Fruit fly (Drosophila melanogaster) whole organism, embryonic: ENCODE data around the gene Idi.

ENCODE experiments used
- Bgb ChIP-seq: fragments of 200-800 bp; sonication (Bioruptor generic); IDR thresholded peaks from 2 replicates; pipeline ENCODE4 v1.3.6; 2022; ENCODE audit warnings: missing biosample characterization, missing genetic modification characterization; ENCODE audit not compliant: partially characterized antibody
- CG11456 ChIP-seq: fragments of 200-800 bp; sonication (Bioruptor generic); IDR thresholded peaks from 3 replicates; pipeline ENCODE4 v1.3.6; 2022; ENCODE audit warnings: missing biosample characterization, missing genetic modification characterization
- CG14710 ChIP-seq: fragments of 200-800 bp; sonication (Bioruptor generic); optimal IDR thresholded peaks from 3 replicates; lab custom pipeline; 2019; ENCODE audit warnings: missing biosample characterization, mild to moderate bottlenecking, missing genetic modification characterization, moderate library complexity
- CG15073 ChIP-seq: fragments of 200-800 bp; sonication (Bioruptor generic); optimal IDR thresholded peaks from 2 replicates; lab custom pipeline; 2016; ENCODE audit warnings: missing biosample characterization, missing genetic modification characterization
- CG2129 ChIP-seq: fragments of 200-800 bp; sonication (Bioruptor generic); IDR thresholded peaks from 2 replicates; pipeline ENCODE4 v1.3.6; 2022; ENCODE audit warnings: missing biosample characterization, missing genetic modification characterization; ENCODE audit not compliant: partially characterized antibody
- CG2199 ChIP-seq: fragments of 200-800 bp; sonication (Bioruptor generic); IDR thresholded peaks from 3 replicates; pipeline ENCODE4 v1.3.6; 2022; ENCODE audit warnings: missing biosample characterization, missing genetic modification characterization
- CG2202 ChIP-seq: fragments of 200-800 bp; sonication (Bioruptor generic); optimal IDR thresholded peaks from 2 replicates; lab custom pipeline; 2018; ENCODE audit warnings: missing biosample characterization, mild to moderate bottlenecking, missing genetic modification characterization
- CG31224 ChIP-seq: fragments of 200-800 bp; sonication (Bioruptor generic); IDR thresholded peaks from 2 replicates; pipeline ENCODE4 v1.3.6; 2022; ENCODE audit warnings: missing biosample characterization, missing genetic modification characterization
- CG32532 ChIP-seq: fragments of 200-800 bp; sonication (Bioruptor generic); IDR thresholded peaks from 2 replicates; pipeline ENCODE4 v1.3.6; 2022; ENCODE audit warnings: missing biosample characterization, missing genetic modification characterization
- CG34376 ChIP-seq: fragments of 200-800 bp; sonication (Bioruptor generic); optimal IDR thresholded peaks from 2 replicates; lab custom pipeline; 2018; ENCODE audit warnings: missing biosample characterization, mild to moderate bottlenecking, missing genetic modification characterization
- CG4360 ChIP-seq: fragments of 200-800 bp; sonication (Bioruptor generic); IDR thresholded peaks from 2 replicates; pipeline ENCODE4 v1.3.6; 2022; ENCODE audit warnings: missing biosample characterization, missing genetic modification characterization
- CG4617 ChIP-seq: fragments of 200-800 bp; sonication (Bioruptor generic); optimal IDR thresholded peaks from 3 replicates; lab custom pipeline; 2016; ENCODE audit warnings: missing biosample characterization, missing genetic modification characterization, borderline replicate concordance
- CG4730 ChIP-seq: fragments of 200-800 bp; sonication (Bioruptor generic); IDR thresholded peaks from 2 replicates; pipeline ENCODE4 v1.3.6; 2022; ENCODE audit warnings: missing biosample characterization, missing genetic modification characterization
- CG5953 ChIP-seq: fragments of 200-800 bp; sonication (Bioruptor generic); IDR thresholded peaks from 2 replicates; pipeline ENCODE4 v1.3.6; 2022; ENCODE audit warnings: missing biosample characterization, missing genetic modification characterization
- CG6689 ChIP-seq: fragments of 200-800 bp; sonication (Bioruptor generic); IDR thresholded peaks from 2 replicates; pipeline ENCODE4 v1.3.6; 2022; ENCODE audit warnings: missing biosample characterization, missing genetic modification characterization
- CG7839 ChIP-seq: fragments of 200-800 bp; sonication (Bioruptor generic); optimal IDR thresholded peaks from 3 replicates; lab custom pipeline; 2018; ENCODE audit warnings: missing biosample characterization, mild to moderate bottlenecking, missing genetic modification characterization, moderate library complexity
- CHES-1-like ChIP-seq: fragments of 200-800 bp; sonication (Bioruptor generic); optimal IDR thresholded peaks from 2 replicates; lab custom pipeline; 2016; ENCODE audit warnings: missing biosample characterization, missing genetic modification characterization
- CkIIα-i1 ChIP-seq: fragments of 200-800 bp; sonication (Bioruptor generic); IDR thresholded peaks from 2 replicates; pipeline ENCODE4 v1.3.6; 2022; ENCODE audit warnings: missing biosample characterization, missing genetic modification characterization
- CoRest ChIP-seq: fragments of 200-800 bp; sonication (Bioruptor generic); optimal IDR thresholded peaks from 3 replicates; lab custom pipeline; 2018; ENCODE audit warnings: missing biosample characterization, mild to moderate bottlenecking, missing genetic modification characterization, moderate library complexity
- HLH3B ChIP-seq: fragments of 200-800 bp; sonication (Bioruptor generic); IDR thresholded peaks from 2 replicates; pipeline ENCODE4 v1.3.6; 2022; ENCODE audit warnings: missing biosample characterization, missing genetic modification characterization
- Hmr ChIP-seq: fragments of 200-800 bp; sonication (Bioruptor generic); optimal IDR thresholded peaks from 3 replicates; lab custom pipeline; 2017; ENCODE audit warnings: mild to moderate bottlenecking, missing biosample characterization, missing genetic modification reagents, missing genetic modification characterization
- Hr51 ChIP-seq, 2 experiments: fragments of 200-800 bp; sonication (Bioruptor generic); optimal IDR thresholded peaks; 2 replicates in 1 of 2; 3 replicates in 1 of 2; lab custom pipeline; 2016 to 2018; ENCODE audit warnings: missing biosample characterization in 2 of 2, missing genetic modification characterization in 2 of 2, mild to moderate bottlenecking in 1 of 2, moderate library complexity in 1 of 2
- Myb ChIP-seq: fragments of 200-800 bp; sonication (Bioruptor generic); optimal IDR thresholded peaks from 2 replicates; lab custom pipeline; 2016; ENCODE audit warnings: missing biosample characterization, missing genetic modification characterization
- NC2α ChIP-seq: fragments of 200-800 bp; sonication (Bioruptor generic); optimal IDR thresholded peaks from 2 replicates; lab custom pipeline; 2016; ENCODE audit warnings: missing biosample characterization, missing genetic modification characterization
- Pdp1 ChIP-seq, 2 experiments: fragments of 200-800 bp; sonication (Bioruptor generic); optimal IDR thresholded peaks; 3 replicates each; lab custom pipeline; 2016; ENCODE audit warnings: missing biosample characterization in 2 of 2, missing genetic modification characterization in 2 of 2, mild to moderate bottlenecking in 1 of 2, moderate library complexity in 1 of 2
- Rfx ChIP-seq: fragments of 200-800 bp; sonication (Bioruptor generic); IDR thresholded peaks from 2 replicates; pipeline ENCODE4 v1.3.6; 2022; ENCODE audit warnings: missing biosample characterization, missing genetic modification characterization
- Stat92E ChIP-seq, 3 experiments: fragments of >200 bp in 2 of 3; fragments of 200-800 bp in 1 of 3; sonication (Bioruptor generic) in 1 of 3; optimal IDR thresholded peaks; 2 replicates each; lab custom pipeline; 2017 to 2019; ENCODE audit warnings: missing biosample characterization in 3 of 3, missing genetic modification characterization in 3 of 3, mild to moderate bottlenecking in 1 of 3, moderate library complexity in 1 of 3
- Taf1 ChIP-seq: fragments of 200-800 bp; sonication (Bioruptor generic); IDR thresholded peaks from 2 replicates; pipeline ENCODE4 v1.3.6; 2022; ENCODE audit warnings: missing biosample characterization, missing genetic modification characterization
- ac ChIP-seq: fragments of 200-800 bp; sonication (Bioruptor generic); optimal IDR thresholded peaks from 3 replicates; lab custom pipeline; 2017; ENCODE audit warnings: missing biosample characterization, mild to moderate bottlenecking, missing genetic modification characterization
- ase ChIP-seq: fragments of 200-800 bp; sonication (Bioruptor generic); IDR thresholded peaks from 3 replicates; pipeline ENCODE4 v1.3.6; 2022; ENCODE audit warnings: missing biosample characterization, missing genetic modification characterization
- br ChIP-seq: fragments of >200 bp; optimal IDR thresholded peaks from 2 replicates; lab custom pipeline; 2017
- caup ChIP-seq: fragments of 200-800 bp; sonication (Bioruptor generic); optimal IDR thresholded peaks from 3 replicates; lab custom pipeline; 2017; ENCODE audit warnings: missing biosample characterization, mild to moderate bottlenecking, missing genetic modification characterization, moderate library complexity; ENCODE audit not compliant: severe bottlenecking
- dimm ChIP-seq: fragments of 200-800 bp; sonication (Bioruptor generic); IDR thresholded peaks from 2 replicates; pipeline ENCODE4 v1.3.6; 2022; ENCODE audit warnings: missing biosample characterization, missing genetic modification characterization
- dpn ChIP-seq, 2 experiments: fragments of 200-800 bp; sonication (Bioruptor generic); optimal IDR thresholded peaks; 3 replicates each; lab custom pipeline; 2016; ENCODE audit warnings: missing biosample characterization in 2 of 2, missing genetic modification characterization in 2 of 2
- eyg ChIP-seq: fragments of 200-800 bp; sonication (Bioruptor generic); optimal IDR thresholded peaks from 3 replicates; lab custom pipeline; 2016; ENCODE audit warnings: missing biosample characterization, missing genetic modification characterization
- fd3F ChIP-seq: fragments of 200-800 bp; sonication (Bioruptor generic); optimal IDR thresholded peaks from 2 replicates; lab custom pipeline; 2018; ENCODE audit warnings: missing biosample characterization, mild to moderate bottlenecking, missing genetic modification characterization, moderate library complexity
- gcm2 ChIP-seq: fragments of 200-800 bp; sonication (Bioruptor generic); optimal IDR thresholded peaks from 2 replicates; lab custom pipeline; 2016; ENCODE audit warnings: missing biosample characterization, missing genetic modification characterization
- gem ChIP-seq: fragments of 200-800 bp; sonication (Bioruptor generic); optimal IDR thresholded peaks from 2 replicates; lab custom pipeline; 2019; ENCODE audit warnings: missing biosample characterization, mild to moderate bottlenecking, missing genetic modification characterization, moderate library complexity
- hkb ChIP-seq, 2 experiments: fragments of 200-800 bp in 1 of 2; fragments of >200 bp in 1 of 2; sonication (Bioruptor generic) in 1 of 2; IDR thresholded peaks in 1 of 2; optimal IDR thresholded peaks in 1 of 2; 2 replicates each; pipeline versions ENCODE4 v1.3.6 to Lab custom; 2017 to 2022; ENCODE audit warnings: missing biosample characterization in 1 of 2, missing genetic modification characterization in 1 of 2
- lilli ChIP-seq: fragments of 200-800 bp; sonication (Bioruptor generic); optimal IDR thresholded peaks from 3 replicates; lab custom pipeline; 2016; ENCODE audit warnings: missing biosample characterization, missing genetic modification characterization
- luna ChIP-seq: fragments of 200-800 bp; sonication (Bioruptor generic); optimal IDR thresholded peaks from 2 replicates; lab custom pipeline; 2016; ENCODE audit warnings: missing biosample characterization, missing genetic modification characterization
- otp ChIP-seq: fragments of 200-800 bp; sonication (Bioruptor generic); IDR thresholded peaks from 3 replicates; pipeline ENCODE4, ENCODE4 v1.3.6; 2022; ENCODE audit warnings: missing biosample characterization, missing genetic modification characterization
- sens-2 ChIP-seq: fragments of 200-800 bp; sonication (Bioruptor generic); IDR thresholded peaks from 2 replicates; pipeline ENCODE4 v1.3.6; 2022; ENCODE audit warnings: missing biosample characterization, missing genetic modification characterization
- sqz ChIP-seq: fragments of 200-800 bp; sonication (Bioruptor generic); optimal IDR thresholded peaks from 3 replicates; lab custom pipeline; 2018; ENCODE audit warnings: missing biosample characterization, mild to moderate bottlenecking, missing genetic modification characterization
- stc ChIP-seq: fragments of 200-800 bp; sonication (Bioruptor generic); IDR thresholded peaks from 2 replicates; pipeline ENCODE4 v1.3.6; 2022; ENCODE audit warnings: missing biosample characterization, missing genetic modification characterization
- unpg ChIP-seq: fragments of 200-800 bp; sonication (Bioruptor generic); optimal IDR thresholded peaks from 3 replicates; lab custom pipeline; 2018; ENCODE audit warnings: missing biosample characterization, mild to moderate bottlenecking, missing genetic modification characterization, moderate library complexity
- vnd ChIP-seq: fragments of 200-800 bp; sonication (Bioruptor generic); IDR thresholded peaks from 3 replicates; pipeline ENCODE4 v1.3.6; 2022; ENCODE audit warnings: missing biosample characterization, missing genetic modification characterization; ENCODE audit not compliant: partially characterized antibody
- wek ChIP-seq: fragments of 200-800 bp; sonication (Bioruptor generic); optimal IDR thresholded peaks from 3 replicates; lab custom pipeline; 2018; ENCODE audit warnings: missing biosample characterization, mild to moderate bottlenecking, missing genetic modification characterization, moderate library complexity
- zfh2 ChIP-seq: fragments of 200-800 bp; sonication (Bioruptor generic); optimal IDR thresholded peaks from 2 replicates; lab custom pipeline; 2016; ENCODE audit warnings: missing biosample characterization, missing genetic modification characterization

The Idi gene

DNA sequence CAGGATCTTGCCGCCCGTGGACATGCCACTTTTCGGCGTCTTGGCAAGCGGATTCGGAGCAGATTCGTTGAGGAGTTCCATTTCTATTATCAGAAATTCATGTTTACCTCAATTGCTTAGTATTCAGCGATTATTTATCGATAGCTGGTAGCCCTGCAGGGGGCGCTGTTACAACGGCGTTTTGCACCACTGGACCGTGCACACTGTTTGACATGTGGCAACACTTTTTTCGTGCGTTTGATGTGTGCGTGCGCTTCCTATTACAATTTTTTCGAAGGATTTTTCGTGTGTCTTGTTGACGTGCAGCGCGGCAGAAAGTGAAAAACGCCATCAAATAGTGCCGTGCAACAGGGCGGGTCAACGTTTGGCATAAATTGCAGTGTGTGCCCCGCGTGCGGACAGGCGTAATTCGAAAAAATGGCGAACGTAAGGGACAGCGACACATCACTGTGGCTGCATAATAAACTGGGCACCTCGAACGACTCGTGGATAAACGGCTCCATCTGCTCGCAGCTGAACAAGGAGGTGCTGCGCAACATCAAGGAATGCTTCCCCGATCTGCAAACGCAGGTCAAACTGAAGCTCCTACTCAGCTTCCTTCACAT, 46.4 kb upstream of the Idi start, which contains the start of the genes CG3337 and Nelf-A (continued):
- TF ChIP-seq CG5953 (GFP tag; lab: Robert Waterston, UW) (0 out of 2 replicates have a peak, but pooled peaks have one; percentile 33), wek (no peak), dpn (GFP tag; optimal IDR thresholded peaks at IDR 0.05; lab: Kevin White, UChicago) (peak; percentile 79 to 87), CG7839 (peak; percentile 44), Hr51 (GFP tag; optimal IDR thresholded peaks at IDR 0.05; lab: Kevin White, UChicago) (peak in 1 of 2 experiments; percentile 81), stc (GFP tag; lab: Robert Waterston, UW) (peak; percentile 23; the same call in 1 of the 2 replicates), CG15073 (GFP tag; lab: Kevin White, UChicago) (no peak), CG4730 (GFP tag; lab: Robert Waterston, UW) (no peak), hkb (optimal IDR thresholded peaks at IDR 0.05; lab: Kevin White, UChicago) (no peak), hkb (GFP tag; IDR thresholded peaks at IDR 0.05; lab: Robert Waterston, UW) (peak; percentile 42), CG31224 (GFP tag; lab: Robert Waterston, UW) (peak; percentile 53), CG2129 (GFP tag; lab: Robert Waterston, UW) (no peak), unpg (GFP tag; lab: Kevin White, UChicago) (peak; percentile 18), CG34376 (GFP tag; lab: Kevin White, UChicago) (peak; percentile 61), NC2α (GFP tag; lab: Kevin White, UChicago) (peak; percentile 53), ac (GFP tag; lab: Kevin White, UChicago) (no peak), HLH3B (GFP tag; lab: Robert Waterston, UW) (peak; percentile 37), otp (no peak), ase (GFP tag; lab: Robert Waterston, UW) (0 out of 3 replicates have a peak, but pooled peaks have one; percentile 32), Stat92E (GFP tag; optimal IDR thresholded peaks at IDR 0.05; lab: Kevin White, UChicago) (no peak), Pdp1 (GFP tag; optimal IDR thresholded peaks at IDR 0.05; lab: Kevin White, UChicago) (peak; percentile 69 to 71), sqz (GFP tag; lab: Kevin White, UChicago) (no peak), CG32532 (GFP tag; lab: Robert Waterston, UW) (peak; percentile 79), Bgb (GFP tag; lab: Robert Waterston, UW) (peak; percentile 94), lilli (GFP tag; lab: Kevin White, UChicago) (peak; percentile 86), CG2202 (tag; lab: Kevin White, UChicago) (no peak), CoRest (tag; lab: Kevin White, UChicago) (peak; percentile 60), CG6689 (GFP tag; lab: Robert Waterston, UW) (0 out of 2 replicates have a peak, but pooled peaks have one; percentile 8), luna (peak; percentile 63), gem (tag; lab: Kevin White, UChicago) (no peak), br (lab: Kevin White, UChicago) (no peak), CG2199 (peak; percentile 77; the same call in 2 of the 3 replicates), Hmr (GFP tag; lab: Kevin White, UChicago) (no peak), sens-2 (no peak), CkIIα-i1 (GFP tag; lab: Robert Waterston, UW) (no peak), eyg (GFP tag; lab: Kevin White, UChicago) (peak; percentile 63), CG4360 (GFP tag; lab: Robert Waterston, UW) (no peak), Myb (peak; percentile 77), CHES-1-like (GFP tag; lab: Kevin White, UChicago) (peak; percentile 91), zfh2 (GFP tag; lab: Kevin White, UChicago) (peak; percentile 83), vnd (GFP tag; lab: Robert Waterston, UW) (peak; percentile 69), CG14710 (tag; lab: Kevin White, UChicago) (peak; percentile 100), CG4617 (peak; percentile 98), gcm2 (peak; percentile 42), dimm (no peak), fd3F (GFP tag; lab: Kevin White, UChicago) (peak; percentile 31), caup (GFP tag; lab: Kevin White, UChicago) (peak; percentile 81), Rfx (GFP tag; lab: Robert Waterston, UW) (peak; percentile 92), CG11456 (GFP tag; lab: Robert Waterston, UW) (peak; percentile 88), Taf1 (GFP tag; lab: Robert Waterston, UW) (no peak)
